Fruit fly (Drosophila melanogaster) whole organism, prepupa: ENCODE measurements around the gene Tbca.

Source experiments
- Blimp-1 ChIP-seq: fragments of 200-800 bp; sonication (Bioruptor generic); optimal IDR thresholded peaks from 3 replicates; lab custom pipeline; 2017; ENCODE audit warnings: missing biosample characterization, missing genetic modification characterization, mild to moderate bottlenecking, moderate library complexity, missing genetic modification reagents
- CG10631 ChIP-seq: fragments of 200-800 bp; sonication (Bioruptor generic); optimal IDR thresholded peaks from 2 replicates; lab custom pipeline; 2016; ENCODE audit warnings: missing biosample characterization, missing genetic modification characterization
- CG10669 ChIP-seq: fragments of 200-800 bp; sonication (Bioruptor generic); optimal IDR thresholded peaks from 3 replicates; lab custom pipeline; 2018; ENCODE audit warnings: missing biosample characterization, mild to moderate bottlenecking, missing genetic modification characterization, moderate library complexity
- CG11902 ChIP-seq: fragments of 200-800 bp; sonication (Bioruptor generic); optimal IDR thresholded peaks from 3 replicates; lab custom pipeline; 2016; ENCODE audit warnings: missing biosample characterization, missing genetic modification characterization
- CG15336 ChIP-seq: fragments of 200-800 bp; sonication (Bioruptor generic); IDR thresholded peaks from 2 replicates; pipeline ENCODE4 v1.3.6; 2022; ENCODE audit warnings: missing biosample characterization, missing genetic modification characterization
- CG1621 ChIP-seq: fragments of 200-800 bp; sonication (Bioruptor generic); optimal IDR thresholded peaks from 3 replicates; lab custom pipeline; 2018; ENCODE audit warnings: missing biosample characterization, mild to moderate bottlenecking, missing genetic modification characterization
- CG16779 ChIP-seq: fragments of 200-800 bp; sonication (Bioruptor generic); optimal IDR thresholded peaks from 3 replicates; lab custom pipeline; 2017; ENCODE audit warnings: missing biosample characterization, mild to moderate bottlenecking, missing genetic modification characterization
- CG3032 ChIP-seq: fragments of 200-800 bp; optimal IDR thresholded peaks from 2 replicates; lab custom pipeline; 2019; ENCODE audit warnings: missing biosample characterization, mild to moderate bottlenecking, missing genetic modification characterization, moderate library complexity
- CG31627 ChIP-seq: fragments of 200-800 bp; sonication (Bioruptor generic); optimal IDR thresholded peaks from 3 replicates; lab custom pipeline; 2016; ENCODE audit warnings: missing biosample characterization, missing genetic modification characterization
- CG34406 ChIP-seq: fragments of 200-800 bp; sonication (Bioruptor generic); optimal IDR thresholded peaks from 3 replicates; lab custom pipeline; 2016; ENCODE audit warnings: missing biosample characterization, missing genetic modification characterization
- CG4318 ChIP-seq: fragments of 200-800 bp; sonication (Bioruptor generic); optimal IDR thresholded peaks from 3 replicates; lab custom pipeline; 2017; ENCODE audit warnings: missing biosample characterization, mild to moderate bottlenecking, missing genetic modification characterization
- CG6163 ChIP-seq: fragments of 200-800 bp; sonication (Bioruptor generic); IDR thresholded peaks from 3 replicates; pipeline ENCODE4 v1.3.6; 2022; ENCODE audit warnings: missing biosample characterization, missing genetic modification characterization
- CG6276 ChIP-seq: fragments of 200-800 bp; sonication (Bioruptor generic); optimal IDR thresholded peaks from 2 replicates; lab custom pipeline; 2017; ENCODE audit warnings: missing biosample characterization, mild to moderate bottlenecking, missing genetic modification characterization
- CG6792 ChIP-seq: fragments of 200-800 bp; sonication (Bioruptor generic); optimal IDR thresholded peaks from 3 replicates; lab custom pipeline; 2016; ENCODE audit warnings: missing biosample characterization, missing genetic modification characterization
- CG6808 ChIP-seq: fragments of 200-800 bp; sonication (Bioruptor generic); optimal IDR thresholded peaks from 3 replicates; lab custom pipeline; 2017; ENCODE audit warnings: missing biosample characterization, missing genetic modification characterization, mild to moderate bottlenecking, moderate library complexity, missing genetic modification reagents
- CG6854 ChIP-seq: fragments of 200-800 bp; sonication (Bioruptor generic); optimal IDR thresholded peaks from 2 replicates; lab custom pipeline; 2017; ENCODE audit warnings: missing biosample characterization, mild to moderate bottlenecking, missing genetic modification characterization
- CG8119 ChIP-seq: fragments of 200-800 bp; sonication (Bioruptor generic); IDR thresholded peaks from 3 replicates; pipeline ENCODE4 v1.3.6; 2022; ENCODE audit warnings: missing biosample characterization, missing genetic modification characterization
- CG9139 ChIP-seq: fragments of 200-800 bp; sonication (Bioruptor generic); optimal IDR thresholded peaks from 3 replicates; lab custom pipeline; 2017; ENCODE audit warnings: missing biosample characterization, mild to moderate bottlenecking, missing genetic modification characterization
- Eip75B ChIP-seq: fragments of 200-800 bp; sonication (Bioruptor generic); optimal IDR thresholded peaks from 3 replicates; lab custom pipeline; 2016; ENCODE audit warnings: missing biosample characterization, missing genetic modification characterization
- Eip78C ChIP-seq: fragments of 200-800 bp; sonication (Bioruptor generic); peaks from one replicate; lab custom pipeline; 2016; ENCODE audit warnings: missing biosample characterization, missing genetic modification characterization
- Eip93F ChIP-seq: fragments of 200-800 bp; sonication (Bioruptor generic); optimal IDR thresholded peaks from 2 replicates; lab custom pipeline; 2016; ENCODE audit warnings: missing biosample characterization, mild to moderate bottlenecking, missing genetic modification characterization
- Ets21C ChIP-seq: fragments of 200-800 bp; sonication (Bioruptor generic); optimal IDR thresholded peaks from 3 replicates; lab custom pipeline; 2016; ENCODE audit warnings: missing biosample characterization, missing genetic modification characterization
- Ets96B ChIP-seq: fragments of 200-800 bp; optimal IDR thresholded peaks from 2 replicates; lab custom pipeline; 2019; ENCODE audit warnings: missing biosample characterization, mild to moderate bottlenecking, missing genetic modification characterization, moderate library complexity
- Met ChIP-seq: fragments of 200-800 bp; sonication (Bioruptor generic); optimal IDR thresholded peaks from 3 replicates; lab custom pipeline; 2016; ENCODE audit warnings: missing biosample characterization, missing genetic modification characterization
- OdsH ChIP-seq: fragments of 200-800 bp; sonication (Bioruptor generic); optimal IDR thresholded peaks from 3 replicates; lab custom pipeline; 2016; ENCODE audit warnings: missing biosample characterization, missing genetic modification characterization
- Smox ChIP-seq: fragments of 200-800 bp; sonication (Bioruptor generic); optimal IDR thresholded peaks from 3 replicates; lab custom pipeline; 2016; ENCODE audit warnings: missing biosample characterization, missing genetic modification characterization
- Sox14 ChIP-seq: fragments of 200-800 bp; sonication (Bioruptor generic); optimal IDR thresholded peaks from 3 replicates; lab custom pipeline; 2016; ENCODE audit warnings: missing biosample characterization, missing genetic modification characterization
- Sox15 ChIP-seq: fragments of 200-800 bp; sonication (Bioruptor generic); optimal IDR thresholded peaks from 3 replicates; lab custom pipeline; 2016; ENCODE audit warnings: missing biosample characterization, missing genetic modification characterization
- cyc ChIP-seq: fragments of 200-800 bp; sonication (Bioruptor generic); optimal IDR thresholded peaks from 3 replicates; lab custom pipeline; 2016; ENCODE audit warnings: missing biosample characterization, missing genetic modification characterization
- dsx ChIP-seq: fragments of 200-800 bp; optimal IDR thresholded peaks from 3 replicates; lab custom pipeline; 2019; ENCODE audit warnings: missing biosample characterization, mild to moderate bottlenecking, missing genetic modification characterization, moderate library complexity; ENCODE audit not compliant: poor library complexity, severe bottlenecking
- eg ChIP-seq: fragments of 200-800 bp; sonication (Bioruptor generic); IDR thresholded peaks from 3 replicates; pipeline ENCODE4 v1.3.6; 2022; ENCODE audit warnings: missing biosample characterization, missing genetic modification characterization
- esn ChIP-seq: fragments of 200-800 bp; sonication (Bioruptor generic); optimal IDR thresholded peaks from 2 replicates; lab custom pipeline; 2016; ENCODE audit warnings: missing biosample characterization, mild to moderate bottlenecking, missing genetic modification characterization, moderate library complexity
- fd59A ChIP-seq: fragments of 200-800 bp; sonication (Bioruptor generic); optimal IDR thresholded peaks from 2 replicates; lab custom pipeline; 2017; ENCODE audit warnings: missing biosample characterization, mild to moderate bottlenecking, missing genetic modification characterization, missing genetic modification reagents
- fkh ChIP-seq: fragments of 200-800 bp; sonication (Bioruptor generic); optimal IDR thresholded peaks from 3 replicates; lab custom pipeline; 2017; ENCODE audit warnings: missing biosample characterization, mild to moderate bottlenecking, missing genetic modification characterization, moderate library complexity
- lz ChIP-seq: fragments of 200-800 bp; sonication (Bioruptor generic); optimal IDR thresholded peaks from 3 replicates; lab custom pipeline; 2016; ENCODE audit warnings: missing biosample characterization, missing genetic modification characterization
- net ChIP-seq: fragments of 200-800 bp; sonication (Bioruptor generic); optimal IDR thresholded peaks from 3 replicates; lab custom pipeline; 2016; ENCODE audit warnings: missing biosample characterization, missing genetic modification characterization
- salr ChIP-seq, 2 experiments: fragments of 200-800 bp; sonication (Bioruptor generic); optimal IDR thresholded peaks; 3 replicates each; lab custom pipeline; 2016 to 2018; ENCODE audit warnings: missing biosample characterization in 2 of 2, missing genetic modification characterization in 2 of 2, mild to moderate bottlenecking in 1 of 2
- spab ChIP-seq: fragments of 200-800 bp; sonication (Bioruptor generic); optimal IDR thresholded peaks from 2 replicates; lab custom pipeline; 2017; ENCODE audit warnings: missing biosample characterization, mild to moderate bottlenecking, missing genetic modification characterization, missing genetic modification reagents
- ss ChIP-seq, 2 experiments: fragments of 200-800 bp; sonication (Bioruptor generic); optimal IDR thresholded peaks; 2 replicates in 1 of 2; 3 replicates in 1 of 2; lab custom pipeline; 2017 to 2018; ENCODE audit warnings: mild to moderate bottlenecking in 2 of 2, missing biosample characterization in 2 of 2, missing genetic modification characterization in 2 of 2, moderate library complexity in 1 of 2
- svp ChIP-seq: fragments of 200-800 bp; sonication (Bioruptor generic); peaks from one replicate; lab custom pipeline; 2016; ENCODE audit warnings: missing biosample characterization, missing genetic modification characterization
- topi ChIP-seq: fragments of 200-800 bp; sonication (Bioruptor generic); optimal IDR thresholded peaks from 3 replicates; lab custom pipeline; 2016; ENCODE audit warnings: missing biosample characterization, missing genetic modification characterization
- vri ChIP-seq: fragments of 200-800 bp; sonication (Bioruptor generic); optimal IDR thresholded peaks from 3 replicates; lab custom pipeline; 2016; ENCODE audit warnings: missing biosample characterization, mild to moderate bottlenecking, missing genetic modification characterization

The Tbca gene

dm6 chr3R:31724580-31725320 lies 18.5 kb upstream of the Tbca start (continued):
- TF ChIP-seq topi = peak; percentile 6
- TF ChIP-seq esn (GFP tag; lab: Kevin White, UChicago) = peak; percentile 27
- no peak for TF ChIP-seq CG11902 (GFP tag; lab: Kevin White, UChicago)
- peak; percentile 4; the same call in 1 of the 2 replicates for TF ChIP-seq CG15336 (GFP tag; lab: Robert Waterston, UW)
- peak; percentile 29 for TF ChIP-seq OdsH (GFP tag; lab: Kevin White, UChicago)
- TF ChIP-seq Smox = no peak
- TF ChIP-seq Eip93F = no peak
- no peak for TF ChIP-seq CG4318 (GFP tag; lab: Kevin White, UChicago)
- TF ChIP-seq CG6808 (GFP tag; lab: Kevin White, UChicago) = peak; percentile 40
- peak; percentile 57 for TF ChIP-seq net (GFP tag; lab: Kevin White, UChicago)
- no peak for TF ChIP-seq Ets21C (GFP tag; lab: Kevin White, UChicago)
- TF ChIP-seq Sox14 = no peak
- no peak for TF ChIP-seq dsx (GFP tag; lab: Kevin White, UChicago)
- TF ChIP-seq CG6276 (GFP tag; lab: Kevin White, UChicago) = no peak
- TF ChIP-seq cyc (GFP tag; lab: Kevin White, UChicago) = no peak
- TF ChIP-seq CG8119 = peak; percentile 57; the same call in 2 of the 3 replicates

- TF ChIP-seq salr (GFP tag; optimal IDR thresholded peaks at IDR 0.05; lab: Kevin White, UChicago) (peak in 1 of 2 experiments; percentile 40), lz (GFP tag; lab: Kevin White, UChicago) (peak; percentile 10), Sox14 (peak; percentile 52), CG6854 (GFP tag; lab: Kevin White, UChicago) (peak; percentile 91), svp (GFP tag; lab: Kevin White, UChicago) (peak; percentile 79), Met (GFP tag; lab: Kevin White, UChicago) (no peak), Sox15 (GFP tag; lab: Kevin White, UChicago) (no peak), eg (GFP tag; lab: Robert Waterston, UW) (no peak; the same call in 2 of the 3 replicates), Eip78C (GFP tag; lab: Kevin White, UChicago) (peak; percentile 44), spab (GFP tag; lab: Kevin White, UChicago) (peak; percentile 46), dsx (GFP tag; lab: Kevin White, UChicago) (peak; percentile 37), CG16779 (tag; lab: Kevin White, UChicago) (no peak), CG6792 (GFP tag; lab: Kevin White, UChicago) (peak; percentile 16), CG8119 (peak; percentile 45; the same call in 1 of the 3 replicates), CG34406 (GFP tag; lab: Kevin White, UChicago) (no peak), CG6276 (GFP tag; lab: Kevin White, UChicago) (no peak), fkh (GFP tag; lab: Kevin White, UChicago) (peak; percentile 56), vri (GFP tag; lab: Kevin White, UChicago) (peak; percentile 11), CG3032 (tag; lab: Kevin White, UChicago) (peak; percentile 8), CG9139 (GFP tag; lab: Kevin White, UChicago) (peak; percentile 87), Ets21C (GFP tag; lab: Kevin White, UChicago) (no peak), CG31627 (GFP tag; lab: Kevin White, UChicago) (no peak), CG6163 (peak; percentile 68; the same call in 2 of the 3 replicates), esn (GFP tag; lab: Kevin White, UChicago) (peak; percentile 1), CG15336 (GFP tag; lab: Robert Waterston, UW) (peak; percentile 41; the same call in 1 of the 2 replicates), ss (GFP tag; optimal IDR thresholded peaks at IDR 0.05; lab: Kevin White, UChicago) (peak; percentile 85 to 89), CG10631 (GFP tag; lab: Kevin White, UChicago) (no peak), Eip75B (peak; percentile 9), CG10669 (GFP tag; lab: Kevin White, UChicago) (peak; percentile 24), Blimp-1 (GFP tag; lab: Kevin White, UChicago) (peak; percentile 29), CG1621 (tag; lab: Kevin White, UChicago) (peak; percentile 84), Ets96B (tag; lab: Kevin White, UChicago) (no peak), CG6808 (GFP tag; lab: Kevin White, UChicago) (peak; percentile 79), Eip93F (no peak), fd59A (GFP tag; lab: Kevin White, UChicago) (peak; percentile 2)
Measured at dm6 chr3R:31725486-31726227, 17.6 kb upstream of the Tbca start.
